Worm (Caenorhabditis elegans): ENCODE results near the gene K09C6.7.

K09C6.7 gene

ce11 chrV:797241-797640, 41.6 kb downstream of the K09C6.7 start:
- TF ChIP-seq zip-11 (GFP tag; IDR thresholded peaks at IDR 0.05) (no peak), mes-2 (tag; optimal IDR thresholded peaks at IDR 0.05; ENCODE audit: poor library complexity, severe bottlenecking) (no peak), hlh-30 (tag; optimal IDR thresholded peaks at IDR 0.05; ENCODE audit: insufficient read depth) (no peak), lin-1 (GFP tag; IDR thresholded peaks at IDR 0.05) (no peak), unc-130 (GFP tag; optimal IDR thresholded peaks at IDR 0.05) (no peak), ceh-32 (tag; optimal IDR thresholded peaks at IDR 0.05; ENCODE audit: poor library complexity) (no peak)

- TF ChIP-seq nhr-25 (tag; optimal IDR thresholded peaks at IDR 0.05; ENCODE audit: borderline replicate concordance, insufficient read depth): no peak
- peak; percentile 81 for TF ChIP-seq aha-1 (tag)
Observed at ce11 chrV:794092-794491, 44.8 kb downstream of the K09C6.7 start.
